Worm (Caenorhabditis elegans): ENCODE results near the gene F59E12.17.
A peak's percentile ranks its signal among the peaks of the same experiment; 100 is the strongest.

Gene F59E12.17

DNA sequence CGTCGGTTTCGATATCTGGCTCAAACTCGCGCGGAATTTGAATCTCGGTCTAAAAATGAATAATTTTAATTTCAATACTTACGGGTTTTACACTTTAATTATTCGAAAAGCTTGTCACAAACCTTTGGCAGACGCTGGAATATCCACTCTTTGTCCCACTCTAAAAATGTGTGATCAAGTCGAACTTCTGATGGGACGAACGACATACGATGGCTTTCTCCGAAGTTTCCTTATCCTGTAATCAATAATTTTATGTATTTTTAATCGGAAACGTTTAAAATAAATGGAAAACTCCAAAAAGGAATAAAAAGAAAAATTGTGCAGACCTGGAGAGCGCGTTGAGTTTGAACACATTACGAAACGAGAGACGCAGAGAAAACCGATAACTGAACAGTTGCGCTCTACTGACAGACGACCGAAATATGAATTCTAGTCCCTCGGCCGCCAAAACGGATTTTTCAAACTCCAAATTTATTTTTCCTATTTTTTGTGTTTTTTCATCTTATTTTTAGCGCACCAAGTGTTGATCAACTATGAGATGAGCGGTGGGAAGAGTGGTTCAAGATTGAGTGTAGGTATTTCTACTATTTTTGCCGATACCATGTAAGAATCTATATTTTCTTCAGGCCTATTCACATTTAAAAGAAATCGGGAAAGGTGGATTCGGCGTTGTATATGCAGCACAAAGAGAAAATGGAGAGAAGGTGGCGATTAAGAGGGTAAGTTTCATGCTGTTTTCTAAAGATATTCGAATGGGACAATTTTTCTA lies at the start of gene F59E12.17, which contains the start of the genes sam-4 and zyg-1:
F59E12.17 (minus strand) TSS at position 235 of the 769 bp plus-strand sequence.
sam-4 (minus strand) TSS at position 51 of the 769 bp plus-strand sequence.
zyg-1 (plus strand) TSS at position 513 of the 769 bp plus-strand sequence.
- TF ChIP-seq mab-5 (tag; optimal IDR thresholded peaks at IDR 0.05) (no peak), C34F6.9 (tag; optimal IDR thresholded peaks at IDR 0.05) (peak; percentile 84), sma-9 (GFP tag; optimal IDR thresholded peaks at IDR 0.05) (no peak), sma-9 (tag; optimal IDR thresholded peaks at IDR 0.05) (no peak), unc-62 (GFP tag; optimal IDR thresholded peaks at IDR 0.05) (no peak), crh-2 (tag; optimal IDR thresholded peaks at IDR 0.05) (peak; percentile 56), sma-3 (GFP tag; optimal IDR thresholded peaks at IDR 0.05) (peak; percentile 42), nhr-25 (tag; optimal IDR thresholded peaks at IDR 0.05) (no peak), mdl-1 (tag; optimal IDR thresholded peaks at IDR 0.05) (no peak), Y55F3AM.14 (GFP tag; optimal IDR thresholded peaks at IDR 0.05) (no peak), F13H6.1 (tag; optimal IDR thresholded peaks at IDR 0.05) (peak; percentile 20), egl-27 (tag; optimal IDR thresholded peaks at IDR 0.05) (no peak), unc-39 (tag; optimal IDR thresholded peaks at IDR 0.05) (no peak), lsy-2 (tag; optimal IDR thresholded peaks at IDR 0.05) (peak in 1 of 2 experiments; percentile 81), fos-1 (tag; optimal IDR thresholded peaks at IDR 0.05) (peak; percentile 41), snpc-4 (tag; optimal IDR thresholded peaks at IDR 0.05) (peak; percentile 20), ztf-1 (GFP tag; conservative IDR thresholded peaks at IDR 0.05) (no peak), unc-55 (GFP tag; optimal IDR thresholded peaks at IDR 0.05) (peak; percentile 93), elt-3 (tag; optimal IDR thresholded peaks at IDR 0.05) (no peak), nhr-129 (tag; optimal IDR thresholded peaks at IDR 0.05) (peak; percentile 78), aly-2 (tag; optimal IDR thresholded peaks at IDR 0.05) (no peak), mbf-1 (tag; optimal IDR thresholded peaks at IDR 0.05) (no peak), blmp-1 (tag; optimal IDR thresholded peaks at IDR 0.05; ENCODE audit: insufficient read depth) (no peak), nhr-21 (tag; optimal IDR thresholded peaks at IDR 0.05) (no peak), ztf-4 (tag; optimal IDR thresholded peaks at IDR 0.05) (no peak), nhr-11 (tag; optimal IDR thresholded peaks at IDR 0.05) (no peak), gmeb-1 (tag; optimal IDR thresholded peaks at IDR 0.05) (peak; percentile 53), lin-39 (tag; optimal IDR thresholded peaks at IDR 0.05) (no peak), dmd-4 (tag; optimal IDR thresholded peaks at IDR 0.05) (no peak), ama-1 (optimal IDR thresholded peaks at IDR 0.05) (no peak)

DNA sequence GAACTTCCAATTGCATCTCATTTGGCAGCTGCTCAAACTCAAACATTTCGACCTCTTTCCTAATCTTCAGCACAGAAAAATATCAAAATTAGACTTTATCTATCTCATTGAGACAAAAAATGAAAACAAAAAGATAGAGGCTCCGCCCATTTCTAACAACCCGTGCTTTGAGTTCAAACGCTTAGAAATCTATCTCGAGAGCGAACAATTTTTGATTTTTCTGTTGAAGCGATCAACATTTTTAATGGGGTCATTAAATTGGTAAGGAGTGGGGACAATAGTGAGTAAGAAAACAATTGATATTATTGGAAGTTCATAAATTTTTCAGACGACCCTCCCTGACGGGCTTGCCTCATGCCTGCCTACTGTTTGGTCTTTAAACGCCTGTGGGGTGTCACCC lies 49.6 kb upstream of the F59E12.17 start, which contains the start of the genes C25H3.10 and C25H3.1:
C25H3.10 (minus strand) TSS at position 101 of the 400 bp plus-strand sequence.
C25H3.1 (plus strand) TSS at position 203 of the 400 bp plus-strand sequence.
- no peak for TF ChIP-seq egl-27 (tag; optimal IDR thresholded peaks at IDR 0.05)
- TF ChIP-seq snpc-4 (tag; optimal IDR thresholded peaks at IDR 0.05), result peak; percentile 6

- TF ChIP-seq nhr-12 (tag; optimal IDR thresholded peaks at IDR 0.05), result no peak
- peak; percentile 49 for TF ChIP-seq crh-2 (tag; optimal IDR thresholded peaks at IDR 0.05)
- TF ChIP-seq elt-1 (tag; optimal IDR thresholded peaks at IDR 0.05), result no peak
- TF ChIP-seq ztf-4 (tag; optimal IDR thresholded peaks at IDR 0.05), result peak; percentile 34
- peak; percentile 60 for TF ChIP-seq gmeb-1 (tag; optimal IDR thresholded peaks at IDR 0.05)
- TF ChIP-seq C34F6.9 (tag; optimal IDR thresholded peaks at IDR 0.05), result peak; percentile 43
- TF ChIP-seq nhr-21 (tag; optimal IDR thresholded peaks at IDR 0.05), result peak; percentile 35
- peak; percentile 10 for TF ChIP-seq F13H6.1 (tag; optimal IDR thresholded peaks at IDR 0.05)
- peak; percentile 32 for TF ChIP-seq fos-1 (tag; optimal IDR thresholded peaks at IDR 0.05)
- TF ChIP-seq sma-3 (GFP tag; optimal IDR thresholded peaks at IDR 0.05), result peak; percentile 27
- TF ChIP-seq dmd-4 (tag; optimal IDR thresholded peaks at IDR 0.05), result no peak
- peak; percentile 86 for TF ChIP-seq nhr-129 (tag; optimal IDR thresholded peaks at IDR 0.05)
- no peak for TF ChIP-seq nhr-6 (tag; optimal IDR thresholded peaks at IDR 0.05)
- peak in 1 of 2 experiments; percentile 44 for TF ChIP-seq lsy-2 (tag; optimal IDR thresholded peaks at IDR 0.05)
- peak; percentile 80 for TF ChIP-seq sma-9 (GFP tag; optimal IDR thresholded peaks at IDR 0.05)
- TF ChIP-seq sma-9 (tag; optimal IDR thresholded peaks at IDR 0.05), result no peak
- peak; percentile 59 for TF ChIP-seq snpc-4 (tag; optimal IDR thresholded peaks at IDR 0.05)
These were observed 49.0 kb upstream of the F59E12.17 start for ce11 chrII:5698254-5698653.

- TF ChIP-seq unc-55 (GFP tag; optimal IDR thresholded peaks at IDR 0.05) (no peak), ama-1 (optimal IDR thresholded peaks at IDR 0.05) (no peak)
These were observed 48.1 kb upstream of the F59E12.17 start for ce11 chrII:5697338-5697737.

Measured in whole organism, L2 larva.